Worm (Caenorhabditis elegans): ENCODE data around the gene pcdr-1.

- TF ChIP-seq lir-3 (tag; optimal IDR thresholded peaks at IDR 0.05; ENCODE audit: poor library complexity) (no peak), C16A3.4 (tag; optimal IDR thresholded peaks at IDR 0.05) (no peak)
Observed at ce11 chrX:15716971-15717370, 50.4 kb downstream of the pcdr-1 start.
